Worm (Caenorhabditis elegans) whole organism, dauer: ENCODE measurements around the gene C36A4.10.

Source experiments
- unc-62 ChIP-seq: sonication (generic microtip); optimal IDR thresholded peaks from 2 replicates; lab custom pipeline; 2017; ENCODE audit warnings: missing biosample characterization, missing genetic modification reagents, missing genetic modification characterization

C36A4.10 gene

ce11 chrIII:3781827-3782226, 49.5 kb downstream of the C36A4.10 start:
- no peak for TF ChIP-seq unc-62
